Fruit fly (Drosophila melanogaster) whole organism, adult: ENCODE measurements around the gene Pburs.

Experiments used
- CG14711 ChIP-seq: fragments of 200-800 bp; sonication (Bioruptor generic); optimal IDR thresholded peaks from 2 replicates; lab custom pipeline; 2018; ENCODE audit warnings: missing biosample characterization, mild to moderate bottlenecking, missing genetic modification characterization, moderate library complexity
- CG1620 ChIP-seq: fragments of 200-800 bp; sonication (Bioruptor generic); optimal IDR thresholded peaks from 2 replicates; lab custom pipeline; 2016; ENCODE audit warnings: missing biosample characterization, missing genetic modification characterization
- Crg-1 ChIP-seq: fragments of 200-800 bp; sonication (Bioruptor generic); optimal IDR thresholded peaks from 2 replicates; lab custom pipeline; 2016; ENCODE audit warnings: missing biosample characterization, missing genetic modification characterization
- Hr96 ChIP-seq: fragments of 200-800 bp; sonication (Bioruptor generic); optimal IDR thresholded peaks from 2 replicates; lab custom pipeline; 2016; ENCODE audit warnings: missing biosample characterization, missing genetic modification characterization
- Mnt ChIP-seq: fragments of 200-800 bp; sonication (Bioruptor generic); optimal IDR thresholded peaks from 2 replicates; lab custom pipeline; 2016; ENCODE audit warnings: missing biosample characterization, mild to moderate bottlenecking, missing genetic modification characterization
- bab1 ChIP-seq: fragments of 200-800 bp; sonication (Bioruptor generic); optimal IDR thresholded peaks from 3 replicates; lab custom pipeline; 2019; ENCODE audit warnings: missing biosample characterization, mild to moderate bottlenecking, missing genetic modification characterization, moderate library complexity
- cic ChIP-seq: fragments of 200-800 bp; sonication (Bioruptor generic); optimal IDR thresholded peaks from 2 replicates; lab custom pipeline; 2017; ENCODE audit warnings: missing biosample characterization, mild to moderate bottlenecking, missing genetic modification characterization, moderate library complexity
- kay ChIP-seq: fragments of 200-800 bp; sonication (Bioruptor generic); peaks from one replicate; lab custom pipeline; 2016; ENCODE audit warnings: missing biosample characterization, missing genetic modification characterization, borderline replicate concordance
- tj ChIP-seq: fragments of 200-800 bp; sonication (Bioruptor generic); optimal IDR thresholded peaks from 3 replicates; lab custom pipeline; 2017; ENCODE audit warnings: missing biosample characterization, mild to moderate bottlenecking, missing genetic modification characterization, moderate library complexity
- toe ChIP-seq: fragments of 200-800 bp; sonication (Bioruptor generic); optimal IDR thresholded peaks from 2 replicates; lab custom pipeline; 2016; ENCODE audit warnings: missing biosample characterization, missing genetic modification characterization

DNA sequence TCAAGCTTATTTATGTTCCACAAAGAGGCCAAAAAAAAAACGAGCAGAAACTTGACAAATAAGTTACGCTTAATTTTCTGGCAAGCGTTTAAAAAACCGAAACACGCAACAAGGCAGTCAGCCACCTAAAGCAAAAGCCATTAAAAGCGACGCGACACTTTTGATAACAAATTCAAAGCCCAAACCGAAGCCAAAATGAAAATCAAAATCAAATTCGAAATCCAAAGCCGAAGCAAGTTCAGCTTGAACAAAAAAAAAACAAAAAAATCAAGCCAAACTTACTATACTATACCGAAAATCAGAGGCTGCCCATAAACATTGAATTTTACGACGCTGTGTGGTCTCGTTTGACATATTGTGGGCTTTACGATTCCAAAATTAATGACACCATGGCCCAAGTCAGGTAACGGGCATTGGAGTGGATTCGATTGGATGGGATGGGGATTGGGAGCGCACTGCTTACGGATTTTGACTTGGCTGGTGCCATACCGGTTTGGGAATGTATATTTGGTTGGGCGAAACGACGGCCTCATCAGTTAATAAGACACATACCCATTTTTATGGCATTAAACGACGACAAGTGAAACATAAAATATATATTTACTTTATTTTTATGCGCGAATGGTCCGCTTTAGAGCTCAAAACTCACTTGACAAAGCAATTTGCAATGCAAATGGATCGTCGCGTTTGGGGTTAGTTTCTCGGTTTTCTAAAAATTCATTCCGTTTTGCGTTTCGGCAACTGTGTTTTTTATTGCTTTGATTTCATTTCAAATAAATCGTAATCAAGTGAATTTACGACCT lies 5.1 kb upstream of the Pburs start:
- TF ChIP-seq Crg-1 (GFP tag; lab: Kevin White, UChicago) (no peak), CG1620 (GFP tag; lab: Kevin White, UChicago) (no peak), Mnt (no peak), tj (GFP tag; lab: Kevin White, UChicago) (no peak), cic (GFP tag; lab: Kevin White, UChicago) (no peak), bab1 (no peak), CG14711 (tag; lab: Kevin White, UChicago) (no peak), kay (GFP tag; lab: Kevin White, UChicago) (no peak), Hr96 (GFP tag; lab: Kevin White, UChicago) (no peak), toe (GFP tag; lab: Kevin White, UChicago) (no peak)
